Worm (Caenorhabditis elegans) whole organism, late embryonic: ENCODE results near the gene F54H12.8.
"Not testable (repeated sequence)": the region's sequence is repeated elsewhere in the genome, so short reads cannot be mapped to it uniquely, and the experiment has no call there.

Source experiments
- C08G9.2 ChIP-seq: sonication (generic microtip); optimal IDR thresholded peaks from 2 replicates; lab custom pipeline; 2016; ENCODE audit warnings: mild to moderate bottlenecking, missing genetic modification characterization, moderate library complexity, missing compliant biosample characterization
- K09A11.1 ChIP-seq: sonication (generic microtip); optimal IDR thresholded peaks from 2 replicates; lab custom pipeline; 2017; ENCODE audit warnings: antibody characterized with exemption, mild to moderate bottlenecking, missing genetic modification characterization, missing compliant biosample characterization; ENCODE audit not compliant: insufficient read depth
- ceh-18 ChIP-seq: sonication (generic microtip); optimal IDR thresholded peaks from 2 replicates; lab custom pipeline; 2016; ENCODE audit warnings: missing genetic modification characterization, missing compliant biosample characterization
- ceh-19 ChIP-seq: fragments of 200-800 bp; sonication (Bioruptor generic); optimal IDR thresholded peaks from 2 replicates; lab custom pipeline; 2018; ENCODE audit warnings: mild to moderate bottlenecking, missing genetic modification characterization, missing compliant biosample characterization
- ceh-24 ChIP-seq: sonication (generic microtip); optimal IDR thresholded peaks from 2 replicates; lab custom pipeline; 2016; ENCODE audit warnings: mild to moderate bottlenecking, missing genetic modification characterization, missing compliant biosample characterization
- ceh-30 ChIP-seq: fragments of 150-350 bp; optimal IDR thresholded peaks from 2 replicates; lab custom pipeline; 2014; ENCODE audit warnings: missing biosample characterization, missing genetic modification characterization
- ceh-45 ChIP-seq: fragments of 200-800 bp; sonication (Bioruptor generic); IDR thresholded peaks from 2 replicates; pipeline ENCODE4 v1.3.6; 2022; ENCODE audit warnings: missing genetic modification reagents, missing genetic modification characterization, missing compliant biosample characterization
- ceh-48 ChIP-seq: sonication (generic microtip); optimal IDR thresholded peaks from 2 replicates; lab custom pipeline; 2016; ENCODE audit warnings: missing genetic modification characterization, inconsistent platforms, missing compliant biosample characterization
- ceh-9 ChIP-seq: sonication (generic microtip); optimal IDR thresholded peaks from 2 replicates; lab custom pipeline; 2016; ENCODE audit warnings: mild to moderate bottlenecking, missing genetic modification characterization, inconsistent platforms, missing compliant biosample characterization
- dmd-4 ChIP-seq: sonication (generic microtip); optimal IDR thresholded peaks from 2 replicates; lab custom pipeline; 2016; ENCODE audit warnings: borderline replicate concordance, missing genetic modification characterization, missing compliant biosample characterization
- elt-4 ChIP-seq: sonication (generic microtip); optimal IDR thresholded peaks from 2 replicates; lab custom pipeline; 2016; ENCODE audit warnings: missing genetic modification characterization, missing compliant biosample characterization
- fkh-10 ChIP-seq: fragments of 150-350 bp; optimal IDR thresholded peaks from 2 replicates; lab custom pipeline; 2014; ENCODE audit warnings: missing biosample characterization, missing genetic modification reagents, missing genetic modification characterization
- hlh-15 ChIP-seq: sonication (generic microtip); optimal IDR thresholded peaks from 2 replicates; lab custom pipeline; 2016; ENCODE audit warnings: missing genetic modification characterization, missing compliant biosample characterization
- hlh-8 ChIP-seq: sonication (generic microtip); optimal IDR thresholded peaks from 2 replicates; lab custom pipeline; 2016; ENCODE audit warnings: missing genotype, missing genetic modification characterization, missing compliant biosample characterization
- lim-6 ChIP-seq: sonication (generic microtip); optimal IDR thresholded peaks from 2 replicates; lab custom pipeline; 2016; ENCODE audit warnings: missing genetic modification characterization, missing compliant biosample characterization
- lin-11 ChIP-seq: fragments of 200-800 bp; sonication (Bioruptor generic); optimal IDR thresholded peaks from 2 replicates; lab custom pipeline; 2018; ENCODE audit warnings: mild to moderate bottlenecking, missing genetic modification characterization, missing compliant biosample characterization
- madf-2 ChIP-seq: sonication (generic microtip); optimal IDR thresholded peaks from 2 replicates; lab custom pipeline; 2017; ENCODE audit warnings: missing genetic modification characterization, missing compliant biosample characterization
- nfya-1 ChIP-seq: sonication (generic microtip); optimal IDR thresholded peaks from 2 replicates; lab custom pipeline; 2017; ENCODE audit warnings: missing genetic modification characterization, mild to moderate bottlenecking, missing compliant biosample characterization, antibody characterized with exemption, moderate library complexity
- npax-4 ChIP-seq: sonication (generic microtip); optimal IDR thresholded peaks from 2 replicates; lab custom pipeline; 2016; ENCODE audit warnings: missing genetic modification characterization, missing compliant biosample characterization
- pat-9 ChIP-seq: fragments of 200-800 bp; sonication (Bioruptor generic); optimal IDR thresholded peaks from 2 replicates; lab custom pipeline; 2018; ENCODE audit warnings: mild to moderate bottlenecking, missing genetic modification characterization, moderate library complexity, missing compliant biosample characterization
- pha-2 ChIP-seq: sonication (generic microtip); optimal IDR thresholded peaks from 2 replicates; lab custom pipeline; 2017; ENCODE audit warnings: mild to moderate bottlenecking, missing genetic modification characterization, missing compliant biosample characterization
- pha-4 ChIP-seq: fragments of 150-350 bp; optimal IDR thresholded peaks from 2 replicates; lab custom pipeline; 2018; ENCODE audit warnings: missing biosample characterization, missing genetic modification reagents, missing genetic modification characterization
- pros-1 ChIP-seq: fragments of 150-350 bp; optimal IDR thresholded peaks from 2 replicates; lab custom pipeline; 2014; ENCODE audit warnings: missing biosample characterization, missing genetic modification reagents, missing genetic modification characterization
- sdc-2 ChIP-seq: sonication (generic microtip); optimal IDR thresholded peaks from 2 replicates; lab custom pipeline; 2016; ENCODE audit warnings: missing genotype, missing genetic modification characterization, missing compliant biosample characterization
- ttx-3 ChIP-seq: sonication (generic microtip); optimal IDR thresholded peaks from 2 replicates; lab custom pipeline; 2016; ENCODE audit warnings: missing genetic modification reagents, missing genetic modification characterization, missing compliant biosample characterization
- unc-3 ChIP-seq, 2 experiments: fragments of 200-800 bp in 1 of 2; sonication (Bioruptor generic) in 1 of 2; sonication (generic microtip) in 1 of 2; conservative IDR thresholded peaks in 1 of 2; optimal IDR thresholded peaks in 1 of 2; 2 replicates each; pipeline versions ENCODE4 v1.3.6 to Lab custom; 2016 to 2022; ENCODE audit warnings: missing compliant biosample characterization in 2 of 2, missing genetic modification characterization in 2 of 2, missing genetic modification reagents in 1 of 2
- unc-55 ChIP-seq: sonication (generic microtip); optimal IDR thresholded peaks from 2 replicates; lab custom pipeline; 2017; ENCODE audit warnings: missing biosample characterization, missing genetic modification reagents, missing genetic modification characterization

Gene F54H12.8

DNA sequence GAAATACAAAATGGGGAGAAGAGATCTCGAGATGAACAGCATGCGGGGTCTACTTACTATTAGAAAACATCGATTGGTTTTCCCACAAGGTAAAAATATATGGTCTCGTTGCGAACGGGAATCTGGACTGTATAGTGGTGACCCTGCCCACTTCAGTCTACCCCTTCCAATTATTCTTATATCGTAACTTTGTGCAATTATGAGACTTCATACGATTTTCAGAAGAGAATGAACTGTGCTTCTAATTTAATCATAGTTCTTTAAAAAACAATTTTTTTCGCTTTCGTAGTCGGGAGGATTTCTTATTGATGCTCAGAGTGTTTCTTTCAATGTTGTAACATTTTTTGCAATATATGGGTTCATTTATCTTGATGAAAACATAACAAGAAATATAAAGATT lies 3.0 kb upstream of the F54H12.8 start, which contains the start of gene F54H12.5:
Gene F54H12.5 (minus strand): TSS at position 101 of the 400 bp plus-strand sequence.
- no peak for TF ChIP-seq ceh-24
- no peak for TF ChIP-seq ceh-19 (GFP tag; lab: Kevin White, UChicago)
- no peak for TF ChIP-seq ttx-3 (tag; lab: Kevin White, UChicago)
- TF ChIP-seq, all 69 proteins: peak for 0

- not testable (repeated sequence) for TF ChIP-seq dmd-4 (tag; lab: Kevin White, UChicago); unc-3 (GFP tag; conservative IDR thresholded peaks at IDR 0.05; lab: Robert Waterston, UW); unc-3 (tag; optimal IDR thresholded peaks at IDR 0.05; lab: Kevin White, UChicago); ceh-30 (tag; lab: Kevin White, UChicago)
These were observed 4.7 kb downstream of the F54H12.8 start, which contains the start of gene F54H12.2 for ce11 chrIII:7964281-7964680. F54H12.2 (plus strand) TSS chrIII:7964581.

ce11 chrIII:7962641-7963040 lies 6.4 kb downstream of the F54H12.8 start, which contains the start of gene F54H12.4:
F54H12.4 (minus strand) TSS chrIII:7962741.
- TF ChIP-seq unc-55 (GFP tag; lab: Kevin White, UChicago); lim-6; fkh-10 (GFP tag; lab: Kevin White, UChicago): not testable (repeated sequence)
- TF ChIP-seq, all 69 proteins: peak for 0; not testable (repeated sequence) for 69

- not testable (repeated sequence) for TF ChIP-seq hlh-8, K09A11.1, pha-2 (tag; lab: Kevin White, UChicago)
These were observed 10.0 kb downstream of the F54H12.8 start, which contains the start of gene F54H12.10 for ce11 chrIII:7958922-7959609. F54H12.10 (minus strand) TSS chrIII:7958972.

DNA sequence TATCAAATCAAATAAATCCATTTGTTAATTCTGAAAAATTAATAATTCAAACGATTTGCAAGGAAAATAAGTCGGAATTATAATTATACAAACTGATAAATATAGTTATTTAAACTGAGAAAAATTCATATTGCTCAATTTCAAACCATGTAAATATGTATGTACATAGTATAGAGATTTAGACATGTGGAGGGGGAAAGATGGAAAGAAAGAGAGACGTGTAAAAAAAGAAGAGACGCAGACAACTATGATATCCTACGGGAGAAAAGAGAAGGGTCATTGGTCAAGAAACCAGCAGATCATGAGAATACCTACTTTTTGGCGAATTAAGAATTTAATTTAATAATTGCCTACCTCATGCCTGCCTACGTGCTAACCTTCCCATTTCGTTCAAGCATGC lies 10.9 kb downstream of the F54H12.8 start, which contains the start of gene C29E4.11:
Gene C29E4.11 (minus strand): TSS at position 30 of the 400 bp plus-strand sequence.
- TF ChIP-seq ceh-45 (GFP tag; lab: Robert Waterston, UW) (no peak), dmd-4 (tag; lab: Kevin White, UChicago) (no peak), C08G9.2 (no peak), nfya-1 (tag; lab: Kevin White, UChicago) (peak; percentile 38)

- TF ChIP-seq pha-4 (tag; lab: Kevin White, UChicago): no peak
- no peak for TF ChIP-seq elt-4 (tag; lab: Kevin White, UChicago)
- no peak for TF ChIP-seq ttx-3 (tag; lab: Kevin White, UChicago)
- TF ChIP-seq ceh-30 (tag; lab: Kevin White, UChicago): no peak
- TF ChIP-seq ceh-18: no peak
- TF ChIP-seq ceh-48: no peak
- no peak for TF ChIP-seq pat-9 (tag; lab: Kevin White, UChicago)
- TF ChIP-seq lim-6: no peak
- TF ChIP-seq lin-11 (tag; lab: Kevin White, UChicago): no peak
- no peak for TF ChIP-seq unc-3 (GFP tag; conservative IDR thresholded peaks at IDR 0.05; lab: Robert Waterston, UW)
- no peak for TF ChIP-seq unc-3 (tag; optimal IDR thresholded peaks at IDR 0.05; lab: Kevin White, UChicago)
- TF ChIP-seq madf-2 (tag; lab: Kevin White, UChicago): no peak
- no peak for TF ChIP-seq pros-1
- TF ChIP-seq sdc-2 (tag; lab: Kevin White, UChicago): no peak
- no peak for TF ChIP-seq ceh-9 (tag; lab: Kevin White, UChicago)
- no peak for TF ChIP-seq hlh-15 (tag; lab: Kevin White, UChicago)
- no peak for TF ChIP-seq nfya-1 (tag; lab: Kevin White, UChicago)
- no peak for TF ChIP-seq unc-55 (GFP tag; lab: Kevin White, UChicago)
- TF ChIP-seq npax-4 (tag; lab: Kevin White, UChicago): no peak
These were observed 12.1 kb downstream of the F54H12.8 start, which contains the start of gene C29E4.9 for ce11 chrIII:7956965-7957364. C29E4.9 (minus strand) TSS chrIII:7957065.
